Fruit fly (Drosophila melanogaster): ENCODE data around the gene CG42680.

The CG42680 gene

DNA sequence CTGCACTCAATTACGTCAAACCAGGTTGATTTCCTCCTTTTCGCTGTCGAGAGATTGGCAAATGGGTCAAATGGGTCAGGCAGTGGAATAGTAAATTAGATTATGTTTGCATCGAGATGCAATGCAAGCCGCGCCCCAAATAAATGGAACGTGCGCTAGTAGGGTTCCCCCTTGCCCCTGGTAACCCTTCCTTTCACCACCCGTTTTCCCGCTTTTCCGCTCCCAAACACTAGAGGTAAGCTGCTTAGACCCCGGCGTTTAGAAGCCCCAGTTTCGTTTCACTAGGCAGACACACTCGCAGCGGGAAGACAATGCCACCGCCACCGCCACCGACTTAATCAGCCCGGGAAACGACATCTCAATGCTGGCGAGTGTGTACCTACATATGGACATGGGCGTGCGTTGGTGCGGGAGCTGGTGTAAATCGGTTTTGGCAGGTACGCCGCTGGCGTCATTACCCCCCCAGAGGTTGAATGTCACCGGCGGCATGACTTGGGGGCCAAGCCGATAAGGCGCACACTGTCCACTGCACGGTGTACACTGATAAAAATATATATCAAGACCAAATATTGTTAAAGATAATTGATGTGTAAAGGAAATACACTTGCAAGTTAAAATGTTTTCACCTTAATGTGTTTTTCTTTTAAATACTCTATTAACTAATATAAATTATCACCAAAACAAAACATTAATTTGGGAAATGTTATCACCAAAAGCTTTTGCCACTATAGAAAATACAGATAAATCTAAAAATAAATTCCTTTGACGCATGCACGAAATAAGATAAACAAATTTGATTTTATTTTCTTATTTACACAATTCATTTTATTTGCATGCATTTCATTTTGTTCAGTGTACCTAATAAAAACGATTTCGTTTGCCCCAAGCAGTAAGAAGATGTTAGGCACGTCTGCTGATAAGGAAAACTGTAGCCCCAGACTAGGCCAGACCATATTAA is 25.2 kb upstream of the CG42680 start (continued):
- TF ChIP-seq Bgb (GFP tag; IDR thresholded peaks at IDR 0.05; ENCODE audit: partially characterized antibody) (no peak), CG3726 (GFP tag; IDR thresholded peaks at IDR 0.05) (no peak), fd96Cb (tag; optimal IDR thresholded peaks at IDR 0.05) (peak; percentile 83), Dip2 (GFP tag; IDR thresholded peaks at IDR 0.05) (no peak), CG4730 (GFP tag; IDR thresholded peaks at IDR 0.05) (peak; percentile 9; the same call in 1 of the 2 replicates), amos (GFP tag; IDR thresholded peaks at IDR 0.05; ENCODE audit: partially characterized antibody) (no peak), ems (GFP tag; optimal IDR thresholded peaks at IDR 0.05) (peak; percentile 15), CG6272 (GFP tag; IDR thresholded peaks at IDR 0.05) (peak; percentile 29; the same call in 1 of the 2 replicates), jigr1 (GFP tag; IDR thresholded peaks at IDR 0.05) (no peak), cas (GFP tag; IDR thresholded peaks at IDR 0.05) (no peak), Ravus (GFP tag; IDR thresholded peaks at IDR 0.05) (peak; percentile 30; the same call in 1 of the 2 replicates), zen (tag; optimal IDR thresholded peaks at IDR 0.05) (peak; percentile 60), zfh2 (GFP tag; optimal IDR thresholded peaks at IDR 0.05) (no peak), rib (GFP tag; IDR thresholded peaks at IDR 0.05) (no peak), YL-1 (GFP tag; optimal IDR thresholded peaks at IDR 0.05) (peak; percentile 52), ewg (GFP tag; optimal IDR thresholded peaks at IDR 0.05) (peak; percentile 50), phol (tag; optimal IDR thresholded peaks at IDR 0.05) (peak; percentile 91), scrt (GFP tag; optimal IDR thresholded peaks at IDR 0.05) (peak; percentile 78), chinmo (GFP tag; IDR thresholded peaks at IDR 0.05; ENCODE audit: partially characterized antibody) (0 out of 4 replicates have a peak, but pooled peaks have one; percentile 37), CG11723 (GFP tag; optimal IDR thresholded peaks at IDR 0.05) (peak; percentile 74), CG9437 (GFP tag; optimal IDR thresholded peaks at IDR 0.05) (peak; percentile 85), lmd (GFP tag; IDR thresholded peaks at IDR 0.05) (peak; percentile 68), hbn (GFP tag; IDR thresholded peaks at IDR 0.05; ENCODE audit: partially characterized antibody) (no peak), CG4328 (GFP tag; optimal IDR thresholded peaks at IDR 0.05) (peak; percentile 84), Adf1 (GFP tag; IDR thresholded peaks at IDR 0.05) (peak; percentile 61), Dll (GFP tag; IDR thresholded peaks at IDR 0.05; ENCODE audit: partially characterized antibody) (no peak), bbx (GFP tag; IDR thresholded peaks at IDR 0.05; ENCODE audit: partially characterized antibody) (no peak), Blimp-1 (GFP tag; optimal IDR thresholded peaks at IDR 0.05) (peak; percentile 84), onecut (GFP tag; IDR thresholded peaks at IDR 0.05) (peak; percentile 44; the same call in 1 of the 2 replicates), CG7987 (GFP tag; optimal IDR thresholded peaks at IDR 0.05) (no peak), dati (GFP tag; IDR thresholded peaks at IDR 0.05) (no peak), vfl (GFP tag; optimal IDR thresholded peaks at IDR 0.05) (peak; percentile 39), Sox100B (GFP tag; optimal IDR thresholded peaks at IDR 0.05) (peak; percentile 90), dysf (GFP tag; IDR thresholded peaks at IDR 0.05) (peak; percentile 84), CG31388 (GFP tag; optimal IDR thresholded peaks at IDR 0.05) (peak; percentile 22), CG5953 (GFP tag; IDR thresholded peaks at IDR 0.05) (no peak), Dp (GFP tag; optimal IDR thresholded peaks at IDR 0.05) (no peak), Ptx1 (GFP tag; IDR thresholded peaks at IDR 0.05) (peak; percentile 73), CG17186 (GFP tag; optimal IDR thresholded peaks at IDR 0.05) (no peak), Myb (GFP tag; optimal IDR thresholded peaks at IDR 0.05) (peak; percentile 36), chn (GFP tag; optimal IDR thresholded peaks at IDR 0.05) (no peak), Usf (GFP tag; optimal IDR thresholded peaks at IDR 0.05) (peak; percentile 68), CG9817 (tag; optimal IDR thresholded peaks at IDR 0.05) (peak; percentile 74), kni (GFP tag; optimal IDR thresholded peaks at IDR 0.05) (peak; percentile 8), odd (GFP tag; optimal IDR thresholded peaks at IDR 0.05) (peak; percentile 86), CG2199 (GFP tag; IDR thresholded peaks at IDR 0.05) (peak; percentile 47; the same call in 2 of the 3 replicates), CG4854 (GFP tag; optimal IDR thresholded peaks at IDR 0.05) (no peak), CG10565 (GFP tag; optimal IDR thresholded peaks at IDR 0.05) (no peak)
